Worm (Caenorhabditis elegans): ENCODE measurements around the gene C50H11.13.

DNA sequence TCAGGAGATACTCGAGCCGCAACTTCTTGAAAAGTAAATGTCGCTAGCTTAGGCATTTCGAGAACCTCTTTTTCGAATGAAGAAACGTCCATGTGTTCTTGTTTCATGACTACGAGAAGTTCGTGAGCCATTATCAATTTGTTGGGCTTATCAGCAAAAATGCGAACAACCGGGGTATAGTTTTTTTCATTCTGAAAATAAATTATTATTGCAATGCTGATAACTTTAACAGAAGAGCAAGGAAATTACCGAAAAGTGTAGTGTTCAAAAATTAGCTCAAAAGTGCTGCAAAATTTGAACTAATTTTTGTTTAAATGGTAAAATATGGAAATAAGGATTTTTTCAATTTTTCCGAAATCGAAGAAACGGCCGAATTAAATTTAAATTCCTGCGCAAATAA lies 40.8 kb upstream of the C50H11.13 start:
- TF ChIP-seq lin-13 (tag; optimal IDR thresholded peaks at IDR 0.05) (no peak), snpc-4 (tag; optimal IDR thresholded peaks at IDR 0.05) (no peak), sptf-1 (tag; optimal IDR thresholded peaks at IDR 0.05) (no peak), nhr-12 (tag; optimal IDR thresholded peaks at IDR 0.05) (no peak), drap-1 (GFP tag; optimal IDR thresholded peaks at IDR 0.05) (no peak), nhr-28 (tag; optimal IDR thresholded peaks at IDR 0.05) (no peak), unc-39 (tag; optimal IDR thresholded peaks at IDR 0.05) (no peak)

All from whole organism, mixed stage, embryonic.